Fruit fly (Drosophila melanogaster) whole organism: ENCODE measurements around the gene beat-Ib.

Experiments used
- CG8478 ChIP-seq: fragments of >200 bp; optimal IDR thresholded peaks from 2 replicates; lab custom pipeline; 2018; ENCODE audit warnings: inconsistent platforms
- Dll ChIP-seq: fragments of >200 bp; optimal IDR thresholded peaks from 2 replicates; lab custom pipeline; 2017
- EcR ChIP-seq, 2 experiments: fragments of >200 bp; optimal IDR thresholded peaks; 2 replicates each; lab custom pipeline; 2017; ENCODE audit warnings: missing biosample characterization in 2 of 2, missing genetic modification characterization in 2 of 2, missing genetic modification reagents in 2 of 2
- pan ChIP-seq: fragments of >200 bp; optimal IDR thresholded peaks from 2 replicates; lab custom pipeline; 2017
- psq ChIP-seq: fragments of >200 bp; optimal IDR thresholded peaks from 2 replicates; lab custom pipeline; 2017
- usp ChIP-seq: fragments of >200 bp; optimal IDR thresholded peaks from 2 replicates; lab custom pipeline; 2017; ENCODE audit warnings: missing biosample characterization, missing genetic modification characterization, mixed read lengths

DNA sequence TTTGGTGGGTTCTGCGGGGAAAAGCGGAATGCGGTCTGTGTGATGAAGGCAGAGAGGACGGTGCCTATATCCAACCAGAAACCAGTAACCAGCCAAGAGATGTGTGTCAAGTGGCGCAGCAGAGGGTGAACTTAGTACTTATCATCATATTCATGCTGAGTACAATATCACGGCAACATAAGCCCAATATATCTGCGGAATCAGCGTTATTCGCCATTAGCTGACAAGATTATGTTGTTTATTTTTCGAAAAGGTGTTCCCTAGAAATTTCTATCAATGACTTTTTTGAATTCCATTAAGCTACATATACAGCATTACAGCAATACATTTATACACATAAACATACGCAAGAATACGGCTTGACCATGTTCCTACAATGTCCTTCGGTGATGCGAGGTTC, 21.1 kb downstream of the beat-Ib start, which contains the start of gene CG12448:
- TF ChIP-seq Dll (lab: Kevin White, UChicago), result no peak
- no peak for TF ChIP-seq EcR (GFP tag; optimal IDR thresholded peaks at IDR 0.05; lab: Kevin White, UChicago)
- TF ChIP-seq pan (lab: Kevin White, UChicago), result no peak
- no peak for TF ChIP-seq CG8478
- no peak for TF ChIP-seq psq (lab: Kevin White, UChicago)
- TF ChIP-seq usp, result no peak
